Fruit fly (Drosophila melanogaster): Measurements from ENCODE around the gene pigs.

Gene pigs

DNA sequence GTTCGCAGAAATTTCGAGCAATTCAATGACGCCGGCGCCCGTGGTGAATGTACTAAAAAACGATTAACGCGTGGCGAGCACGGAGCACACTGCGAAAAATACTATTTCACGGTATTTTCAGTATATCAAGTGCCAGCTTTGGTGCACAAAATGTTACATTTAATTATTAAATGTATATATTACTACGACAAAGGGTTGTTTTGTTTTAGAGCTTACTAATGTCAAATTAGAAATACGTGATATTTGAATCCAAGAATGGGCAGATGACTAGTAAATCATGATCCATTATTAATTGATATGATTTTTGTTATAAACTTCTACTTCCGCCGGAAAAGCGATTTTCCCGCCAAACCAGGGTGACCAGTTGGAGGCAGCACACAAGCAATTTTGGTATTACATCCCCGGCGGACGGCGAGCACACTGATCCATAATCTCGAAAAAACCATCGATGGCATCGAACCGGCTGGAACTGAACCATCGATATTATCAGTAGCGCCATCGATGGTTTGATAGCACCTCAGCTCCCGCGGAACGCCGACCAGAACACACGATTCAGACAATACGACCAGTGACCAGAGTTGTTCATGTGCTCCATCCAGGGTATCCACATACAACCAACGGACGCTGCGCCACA lies 54.5 kb downstream of the pigs start, which contains the start of the genes CG3226 and Cdc7 (continued):
- TF ChIP-seq salr (GFP tag; optimal IDR thresholded peaks at IDR 0.05) (peak; percentile 4 to 27), fd85E (GFP tag; optimal IDR thresholded peaks at IDR 0.05) (peak; percentile 46), achi (GFP tag; optimal IDR thresholded peaks at IDR 0.05) (peak; percentile 64), CG31627 (GFP tag; optimal IDR thresholded peaks at IDR 0.05) (peak; percentile 50), pdm3 (GFP tag; optimal IDR thresholded peaks at IDR 0.05) (peak; percentile 69), Gug (GFP tag; IDR thresholded peaks at IDR 0.05) (no peak), OdsH (GFP tag; optimal IDR thresholded peaks at IDR 0.05) (peak; percentile 67), Lpt (GFP tag; optimal IDR thresholded peaks at IDR 0.05) (peak; percentile 35), CG1621 (tag; optimal IDR thresholded peaks at IDR 0.05) (peak; percentile 51), Blimp-1 (GFP tag; optimal IDR thresholded peaks at IDR 0.05) (peak; percentile 58), Sox102F (GFP tag; optimal IDR thresholded peaks at IDR 0.05) (peak; percentile 68), CG34406 (GFP tag; optimal IDR thresholded peaks at IDR 0.05) (peak; percentile 64), CG3919 (GFP tag; optimal IDR thresholded peaks at IDR 0.05) (peak; percentile 64), CG16779 (tag; optimal IDR thresholded peaks at IDR 0.05) (peak; percentile 31), CG10669 (GFP tag; optimal IDR thresholded peaks at IDR 0.05) (peak; percentile 57), spab (GFP tag; optimal IDR thresholded peaks at IDR 0.05) (peak; percentile 18), esn (GFP tag; optimal IDR thresholded peaks at IDR 0.05) (peak; percentile 76), CG8632 (GFP tag; optimal IDR thresholded peaks at IDR 0.05) (peak; percentile 60), Hr39 (GFP tag; optimal IDR thresholded peaks at IDR 0.05) (peak; percentile 30), Eip75B (GFP tag; optimal IDR thresholded peaks at IDR 0.05) (peak; percentile 42), Eip78C (GFP tag) (peak; percentile 91)

DNA sequence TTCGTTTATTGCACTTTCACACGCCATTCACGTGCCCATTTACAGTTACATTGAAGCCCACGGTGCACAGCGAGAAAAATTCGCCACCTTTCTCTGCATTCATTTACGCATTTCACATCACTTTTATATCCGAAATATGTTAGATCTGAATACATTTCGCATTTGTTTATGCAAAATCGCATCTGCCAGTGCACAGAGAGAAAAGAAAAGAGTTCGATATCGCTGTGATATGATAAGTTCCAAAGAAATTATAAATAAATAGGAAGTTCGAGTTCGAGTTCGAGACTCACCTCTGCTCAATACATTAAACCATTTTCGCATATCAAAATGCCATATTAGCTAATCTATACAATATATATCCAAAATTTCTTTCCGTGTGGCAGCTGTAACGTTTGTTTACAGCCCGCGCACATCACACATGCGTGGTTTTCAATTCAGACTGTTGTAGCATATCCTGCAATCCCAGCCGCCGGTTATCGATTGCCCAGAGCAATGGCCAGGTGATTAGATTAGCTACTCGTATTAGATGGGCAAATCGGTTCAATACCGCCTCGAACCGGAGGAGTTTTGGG lies 56.2 kb downstream of the pigs start:
- TF ChIP-seq salr (GFP tag; optimal IDR thresholded peaks at IDR 0.05) (peak; percentile 73 to 91), dac (GFP tag; optimal IDR thresholded peaks at IDR 0.05) (peak; percentile 89), CG8119 (GFP tag; IDR thresholded peaks at IDR 0.05) (peak; percentile 93), CG10631 (GFP tag; optimal IDR thresholded peaks at IDR 0.05) (peak; percentile 89), Blimp-1 (GFP tag; optimal IDR thresholded peaks at IDR 0.05) (peak; percentile 86), Eip93F (GFP tag; optimal IDR thresholded peaks at IDR 0.05) (peak; percentile 89), achi (GFP tag; optimal IDR thresholded peaks at IDR 0.05) (peak; percentile 89), Sox15 (GFP tag; optimal IDR thresholded peaks at IDR 0.05) (peak; percentile 89), Hr4 (GFP tag; optimal IDR thresholded peaks at IDR 0.05) (peak; percentile 96), CG11294 (GFP tag; IDR thresholded peaks at IDR 0.05) (peak; percentile 71), pdm3 (GFP tag; optimal IDR thresholded peaks at IDR 0.05) (peak; percentile 93), CG3032 (tag; optimal IDR thresholded peaks at IDR 0.05) (peak; percentile 84), CG31627 (GFP tag; optimal IDR thresholded peaks at IDR 0.05) (peak; percentile 92), Ets21C (GFP tag; optimal IDR thresholded peaks at IDR 0.05) (peak; percentile 86), CG8319 (GFP tag; optimal IDR thresholded peaks at IDR 0.05) (peak; percentile 89), topi (GFP tag; optimal IDR thresholded peaks at IDR 0.05) (peak; percentile 96), acj6 (GFP tag; optimal IDR thresholded peaks at IDR 0.05) (peak; percentile 91), Gug (GFP tag; IDR thresholded peaks at IDR 0.05) (peak; percentile 82), CG6276 (GFP tag; optimal IDR thresholded peaks at IDR 0.05) (peak; percentile 92), CG11902 (GFP tag; optimal IDR thresholded peaks at IDR 0.05) (peak; percentile 88), CG4318 (GFP tag; optimal IDR thresholded peaks at IDR 0.05) (peak; percentile 92), Eip75B (GFP tag; optimal IDR thresholded peaks at IDR 0.05) (peak; percentile 91), CG7368 (GFP tag; optimal IDR thresholded peaks at IDR 0.05) (peak; percentile 85), CG32006 (GFP tag; optimal IDR thresholded peaks at IDR 0.05) (peak; percentile 96), Hr38 (GFP tag; optimal IDR thresholded peaks at IDR 0.05) (no peak), CG10669 (GFP tag; optimal IDR thresholded peaks at IDR 0.05) (peak; percentile 91), Ets96B (tag; optimal IDR thresholded peaks at IDR 0.05) (peak; percentile 84), CG16779 (tag; optimal IDR thresholded peaks at IDR 0.05) (peak; percentile 83), OdsH (GFP tag; optimal IDR thresholded peaks at IDR 0.05) (peak; percentile 93), eg (GFP tag; IDR thresholded peaks at IDR 0.05) (peak; percentile 89), Eip78C (GFP tag) (peak; percentile 97), lz (GFP tag; optimal IDR thresholded peaks at IDR 0.05) (peak; percentile 93), Sox14 (GFP tag; optimal IDR thresholded peaks at IDR 0.05) (peak; percentile 91), CG15336 (GFP tag; IDR thresholded peaks at IDR 0.05) (peak; percentile 92), Sox102F (GFP tag; optimal IDR thresholded peaks at IDR 0.05) (peak; percentile 90), net (GFP tag; optimal IDR thresholded peaks at IDR 0.05) (peak; percentile 93), CG8632 (GFP tag; optimal IDR thresholded peaks at IDR 0.05) (peak; percentile 90), fkh (GFP tag; optimal IDR thresholded peaks at IDR 0.05) (peak; percentile 55), vri (GFP tag; optimal IDR thresholded peaks at IDR 0.05) (peak; percentile 80)

Measured in whole organism, prepupa.